Fruit fly (Drosophila melanogaster) whole organism, pupa: Measurements from ENCODE around the gene Cdk12.

Experiments used
- CG10348 ChIP-seq: fragments of 200-800 bp; sonication (Bioruptor generic); IDR thresholded peaks from 2 replicates; pipeline ENCODE4 v1.3.6; 2022; ENCODE audit warnings: missing biosample characterization, missing genetic modification characterization
- CG12605 ChIP-seq: fragments of 200-800 bp; sonication (Bioruptor generic); IDR thresholded peaks from 2 replicates; pipeline ENCODE4 v1.3.6; 2022; ENCODE audit warnings: missing biosample characterization, missing genetic modification characterization
- CG13204 ChIP-seq: fragments of 200-800 bp; sonication (Bioruptor generic); optimal IDR thresholded peaks from 2 replicates; lab custom pipeline; 2018; ENCODE audit warnings: missing biosample characterization, mild to moderate bottlenecking, missing genetic modification characterization, moderate library complexity
- CG14655 ChIP-seq: fragments of 200-800 bp; sonication (Bioruptor generic); optimal IDR thresholded peaks from 3 replicates; lab custom pipeline; 2017; ENCODE audit warnings: mild to moderate bottlenecking, missing biosample characterization, missing genetic modification reagents, missing genetic modification characterization
- CG15710 ChIP-seq: fragments of 200-800 bp; sonication (Bioruptor generic); optimal IDR thresholded peaks from 2 replicates; lab custom pipeline; 2018; ENCODE audit warnings: missing biosample characterization, mild to moderate bottlenecking, missing genetic modification characterization, moderate library complexity
- CG17806 ChIP-seq: fragments of 200-800 bp; sonication (Bioruptor generic); optimal IDR thresholded peaks from 2 replicates; lab custom pipeline; 2018; ENCODE audit warnings: missing biosample characterization, mild to moderate bottlenecking, missing genetic modification characterization, moderate library complexity
- CG32121 ChIP-seq: fragments of 200-800 bp; sonication (Bioruptor generic); IDR thresholded peaks from 2 replicates; pipeline ENCODE4 v1.3.6; 2022; ENCODE audit warnings: missing biosample characterization, missing genetic modification characterization
- CG34367 ChIP-seq: fragments of 200-800 bp; sonication (Bioruptor generic); optimal IDR thresholded peaks from 2 replicates; lab custom pipeline; 2018; ENCODE audit warnings: missing biosample characterization, mild to moderate bottlenecking, missing genetic modification characterization
- CG4496 ChIP-seq: fragments of 200-800 bp; sonication (Bioruptor generic); IDR thresholded peaks from 3 replicates; pipeline ENCODE4 v1.3.6; 2022; ENCODE audit warnings: missing biosample characterization, missing genetic modification characterization
- CG8159 ChIP-seq: fragments of 200-800 bp; sonication (Bioruptor generic); optimal IDR thresholded peaks from 3 replicates; lab custom pipeline; 2018; ENCODE audit warnings: missing biosample characterization, mild to moderate bottlenecking, missing genetic modification characterization, moderate library complexity
- CG8301 ChIP-seq: fragments of 200-800 bp; sonication (Bioruptor generic); optimal IDR thresholded peaks from 2 replicates; lab custom pipeline; 2018; ENCODE audit warnings: missing biosample characterization, mild to moderate bottlenecking, missing genetic modification characterization
- CG9948 ChIP-seq: fragments of 200-800 bp; sonication (Bioruptor generic); optimal IDR thresholded peaks from 2 replicates; lab custom pipeline; 2018; ENCODE audit warnings: missing biosample characterization, mild to moderate bottlenecking, missing genetic modification characterization, moderate library complexity
- D1 ChIP-seq: fragments of 200-800 bp; sonication (Bioruptor generic); optimal IDR thresholded peaks from 2 replicates; lab custom pipeline; 2018; ENCODE audit warnings: missing biosample characterization, mild to moderate bottlenecking, missing genetic modification characterization, moderate library complexity
- EcR ChIP-seq: fragments of 200-800 bp; sonication (Bioruptor generic); optimal IDR thresholded peaks from 3 replicates; lab custom pipeline; 2019; ENCODE audit warnings: missing biosample characterization, missing genetic modification characterization, mild to moderate bottlenecking, moderate library complexity, missing genetic modification reagents
- Ets98B ChIP-seq: fragments of 200-800 bp; sonication (Bioruptor generic); IDR thresholded peaks from 2 replicates; pipeline ENCODE4 v1.3.6; 2022; ENCODE audit warnings: missing biosample characterization, missing genetic modification characterization
- Pif1A ChIP-seq: fragments of 200-800 bp; sonication (Bioruptor generic); optimal IDR thresholded peaks from 3 replicates; lab custom pipeline; 2016; ENCODE audit warnings: missing biosample characterization, missing genetic modification characterization
- Pif1B ChIP-seq: fragments of 200-800 bp; sonication (Bioruptor generic); optimal IDR thresholded peaks from 3 replicates; lab custom pipeline; 2016; ENCODE audit warnings: missing biosample characterization, missing genetic modification characterization
- Snoo ChIP-seq: fragments of 200-800 bp; sonication (Bioruptor generic); optimal IDR thresholded peaks from 3 replicates; lab custom pipeline; 2017; ENCODE audit warnings: missing biosample characterization, mild to moderate bottlenecking, missing genetic modification characterization, inconsistent platforms
- fd96Ca ChIP-seq: fragments of 200-800 bp; sonication (Bioruptor generic); IDR thresholded peaks from 3 replicates; pipeline ENCODE4 v1.3.6; 2022; ENCODE audit warnings: missing biosample characterization, missing genetic modification characterization
- gl ChIP-seq: fragments of 200-800 bp; sonication (Bioruptor generic); optimal IDR thresholded peaks from 2 replicates; lab custom pipeline; 2018; ENCODE audit warnings: missing biosample characterization, mild to moderate bottlenecking, missing genetic modification characterization
- rn ChIP-seq: fragments of 200-800 bp; sonication (Bioruptor generic); IDR thresholded peaks from 2 replicates; pipeline ENCODE4 v1.3.6; 2022; ENCODE audit warnings: missing biosample characterization, missing genetic modification characterization

Gene Cdk12

DNA sequence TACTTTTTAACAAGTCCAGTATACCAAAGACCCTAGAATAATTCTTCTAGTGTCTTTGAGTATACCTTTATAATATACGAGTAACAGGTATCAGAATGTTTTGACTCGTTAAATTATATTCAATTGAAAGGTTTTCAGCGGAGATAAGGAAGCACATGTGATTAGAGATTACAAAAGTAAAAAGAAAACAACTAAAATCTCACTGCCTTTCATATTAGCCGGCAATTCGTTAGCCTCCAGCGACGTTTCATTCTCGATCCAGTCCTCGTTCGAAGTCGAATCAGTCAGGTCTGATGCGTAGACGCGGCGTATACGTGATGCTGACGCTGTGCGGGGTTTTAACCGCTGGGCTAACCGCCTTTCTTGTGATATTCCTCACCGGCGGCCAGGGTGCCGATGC, 14.9 kb upstream of the Cdk12 start, which contains the start of gene Est-Q:
Gene Est-Q (plus strand): TSS at position 250 of the 400 bp plus-strand sequence.
- TF ChIP-seq Pif1A (GFP tag; lab: Kevin White, UChicago): no peak
- TF ChIP-seq CG13204 (GFP tag; lab: Kevin White, UChicago): no peak

DNA sequence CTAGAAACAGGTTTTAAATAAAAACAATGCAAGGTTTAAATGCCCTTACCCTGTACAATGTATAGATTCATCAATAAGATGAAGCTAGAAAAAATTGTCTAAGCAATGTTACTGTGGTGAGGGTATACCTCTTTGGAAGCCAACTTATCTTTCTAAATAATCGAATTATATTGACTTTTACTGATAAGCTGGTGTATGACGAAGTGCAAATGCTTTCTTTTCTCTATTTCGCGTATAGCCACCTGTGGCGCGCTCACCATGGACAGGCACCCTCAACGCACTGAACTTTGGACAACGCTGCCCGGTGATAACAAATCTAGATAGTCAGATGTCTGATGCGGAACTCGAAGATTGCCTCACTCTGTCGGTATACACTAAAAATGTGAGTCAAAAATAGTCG, 14.2 kb upstream of the Cdk12 start:
- TF ChIP-seq CG12605: no peak
- TF ChIP-seq fd96Ca: no peak
- TF ChIP-seq CG14655 (GFP tag; lab: Kevin White, UChicago): no peak
- no peak for TF ChIP-seq Ets98B (GFP tag; lab: Robert Waterston, UW)
- TF ChIP-seq CG8301 (tag; lab: Kevin White, UChicago): no peak
- no peak for TF ChIP-seq CG8159 (tag; lab: Kevin White, UChicago)
- TF ChIP-seq gl (tag; lab: Kevin White, UChicago): no peak
- TF ChIP-seq Snoo: no peak
- no peak for TF ChIP-seq EcR (GFP tag; lab: Kevin White, UChicago)
- TF ChIP-seq CG4496: no peak
- TF ChIP-seq Pif1B (GFP tag; lab: Kevin White, UChicago): no peak
- no peak for TF ChIP-seq CG15710 (tag; lab: Kevin White, UChicago)
- TF ChIP-seq CG32121: no peak
- TF ChIP-seq CG9948: no peak
- TF ChIP-seq CG13204 (GFP tag; lab: Kevin White, UChicago): no peak
- TF ChIP-seq rn (GFP tag; lab: Robert Waterston, UW): no peak
- no peak for TF ChIP-seq D1 (tag; lab: Kevin White, UChicago)
- TF ChIP-seq CG34367 (tag; lab: Kevin White, UChicago): no peak
- no peak for TF ChIP-seq CG10348

DNA sequence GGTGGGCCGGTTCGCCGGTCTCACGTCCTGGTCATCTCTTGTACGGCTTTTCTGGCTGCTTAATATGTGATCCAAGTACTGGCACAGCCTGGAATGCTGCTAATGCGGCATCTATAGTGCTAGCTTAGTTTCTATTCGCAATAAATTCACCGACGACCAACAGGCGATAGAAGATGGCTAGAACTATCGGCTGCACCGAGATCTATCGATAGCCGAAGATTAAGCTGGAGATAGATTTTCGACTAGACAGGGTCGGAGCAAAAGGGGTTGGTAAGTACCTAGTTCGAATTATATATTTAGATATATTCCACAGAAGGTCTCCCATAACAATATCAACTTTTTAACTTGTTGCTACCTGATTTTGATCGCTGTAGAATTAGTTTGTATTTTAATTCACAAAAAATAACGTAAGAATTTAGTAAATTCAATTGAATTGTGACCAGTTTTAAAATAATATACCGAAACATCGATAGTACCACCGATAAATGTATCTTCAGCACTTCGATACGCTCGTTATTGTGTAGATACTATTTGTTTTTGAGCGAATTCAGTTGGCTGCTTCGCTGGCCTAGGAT, 8.7 kb upstream of the Cdk12 start, which contains the start of the genes Glg1 and M6:
Gene Glg1 (minus strand): TSS at position 185 of the 575 bp plus-strand sequence.
Gene M6 (plus strand): TSS at position 499 of the 575 bp plus-strand sequence.
- TF ChIP-seq rn (GFP tag; lab: Robert Waterston, UW) (no peak), CG8301 (tag; lab: Kevin White, UChicago) (peak; percentile 44), Pif1B (GFP tag; lab: Kevin White, UChicago) (no peak), gl (tag; lab: Kevin White, UChicago) (no peak), CG9948 (peak; percentile 36), Snoo (peak; percentile 46), D1 (tag; lab: Kevin White, UChicago) (no peak), CG15710 (tag; lab: Kevin White, UChicago) (peak; percentile 56), CG10348 (no peak), Ets98B (GFP tag; lab: Robert Waterston, UW) (no peak; the same call in 1 of the 2 replicates), EcR (GFP tag; lab: Kevin White, UChicago) (no peak), fd96Ca (peak; percentile 56; the same call in 2 of the 3 replicates), Pif1A (GFP tag; lab: Kevin White, UChicago) (no peak), CG32121 (peak; percentile 59; the same call in 1 of the 2 replicates), CG14655 (GFP tag; lab: Kevin White, UChicago) (no peak), CG8159 (tag; lab: Kevin White, UChicago) (peak; percentile 70), CG13204 (GFP tag; lab: Kevin White, UChicago) (no peak), CG4496 (peak; percentile 58; the same call in 1 of the 3 replicates), CG17806 (tag; lab: Kevin White, UChicago) (peak; percentile 35), CG12605 (no peak), CG34367 (tag; lab: Kevin White, UChicago) (no peak)
- TF ChIP-seq, all 21 proteins: peak for 9

DNA sequence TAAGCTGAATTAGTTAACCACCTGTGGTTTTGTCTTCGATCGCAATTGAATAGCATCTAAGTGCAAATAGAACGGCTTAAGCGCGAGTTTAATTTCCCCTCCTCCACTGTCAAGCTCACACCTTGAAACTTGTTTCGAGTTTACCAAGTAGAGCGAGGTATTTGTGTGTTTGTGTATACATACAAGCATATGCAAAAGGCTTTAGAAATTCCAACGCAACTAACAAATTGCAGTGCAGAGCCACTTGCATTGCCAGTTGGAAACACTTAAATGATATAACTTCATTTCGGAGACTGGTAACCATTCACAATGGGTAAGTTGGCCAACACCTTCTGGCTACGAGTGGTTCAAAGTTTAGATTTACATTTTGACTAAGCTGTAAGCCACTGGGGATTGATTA, 8.2 kb upstream of the Cdk12 start:
- TF ChIP-seq CG34367 (tag; lab: Kevin White, UChicago) (no peak), CG8301 (tag; lab: Kevin White, UChicago) (no peak), rn (GFP tag; lab: Robert Waterston, UW) (no peak), CG32121 (no peak), CG17806 (tag; lab: Kevin White, UChicago) (no peak), Snoo (no peak), gl (tag; lab: Kevin White, UChicago) (no peak), fd96Ca (no peak), D1 (tag; lab: Kevin White, UChicago) (no peak), Pif1B (GFP tag; lab: Kevin White, UChicago) (no peak), CG4496 (no peak), CG15710 (tag; lab: Kevin White, UChicago) (no peak), CG12605 (no peak), CG14655 (GFP tag; lab: Kevin White, UChicago) (no peak), CG13204 (GFP tag; lab: Kevin White, UChicago) (no peak), Pif1A (GFP tag; lab: Kevin White, UChicago) (no peak), CG10348 (no peak), Ets98B (GFP tag; lab: Robert Waterston, UW) (no peak), CG8159 (tag; lab: Kevin White, UChicago) (no peak), EcR (GFP tag; lab: Kevin White, UChicago) (no peak)

DNA sequence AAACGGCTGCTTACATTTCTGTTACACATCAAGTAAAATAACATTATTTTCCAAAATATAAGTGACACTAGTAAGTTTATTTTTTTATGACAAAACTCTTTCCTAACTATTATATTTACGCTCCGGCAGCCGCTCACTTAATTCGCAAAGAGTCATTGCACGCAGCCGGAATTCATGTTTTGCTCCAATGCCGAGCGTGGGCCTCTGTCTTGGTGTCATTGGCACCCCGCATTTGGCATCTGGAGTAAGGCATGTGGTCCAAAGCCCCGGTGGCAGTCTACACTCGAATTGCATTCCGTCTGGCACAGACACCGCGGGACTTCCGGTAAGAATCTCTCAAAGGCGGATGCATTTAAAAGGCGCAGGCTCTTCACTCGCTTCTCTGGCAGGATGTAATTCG, 7.5 kb upstream of the Cdk12 start:
- TF ChIP-seq CG13204 (GFP tag; lab: Kevin White, UChicago) (no peak), EcR (GFP tag; lab: Kevin White, UChicago) (peak; percentile 73)

DNA sequence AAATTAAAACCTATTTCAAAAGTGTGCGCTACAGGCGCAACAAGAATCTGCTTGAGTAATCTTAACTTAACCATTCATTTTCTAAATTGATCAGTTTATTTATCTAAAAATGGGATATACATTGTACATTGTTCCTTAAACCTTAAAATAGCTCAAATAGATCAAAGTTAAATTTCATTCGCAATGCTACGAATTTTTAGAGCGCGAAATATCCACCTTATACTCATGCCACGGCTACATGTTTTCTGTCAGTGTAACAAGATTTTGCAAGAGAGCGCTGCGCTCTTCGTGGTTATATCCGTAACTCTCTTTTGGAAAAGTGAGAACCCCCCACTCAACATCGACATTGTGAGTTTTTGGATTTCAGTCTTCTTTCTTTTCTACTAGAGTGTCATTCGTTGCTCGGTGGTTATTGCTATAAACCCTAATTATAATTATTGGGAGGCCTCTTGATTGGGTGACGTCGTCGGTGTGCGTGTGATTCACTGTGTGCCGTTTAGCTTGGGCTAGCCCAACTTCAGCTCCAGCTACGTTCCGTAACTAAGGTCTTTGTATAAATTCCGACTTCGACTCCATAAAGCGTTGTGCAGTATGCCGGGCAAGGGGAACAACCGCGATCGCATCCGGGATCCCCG, 6.5 kb upstream of the Cdk12 start:
- no peak for TF ChIP-seq rn (GFP tag; lab: Robert Waterston, UW)
- TF ChIP-seq Pif1A (GFP tag; lab: Kevin White, UChicago): peak; percentile 74
- TF ChIP-seq CG15710 (tag; lab: Kevin White, UChicago): peak; percentile 31
- peak; percentile 46; the same call in 1 of the 2 replicates for TF ChIP-seq CG32121
- no peak for TF ChIP-seq fd96Ca
- no peak for TF ChIP-seq D1 (tag; lab: Kevin White, UChicago)
- TF ChIP-seq EcR (GFP tag; lab: Kevin White, UChicago): no peak
- TF ChIP-seq CG4496: peak; percentile 71
- 0 out of 2 replicates have a peak, but pooled peaks have one; percentile 21 for TF ChIP-seq CG12605
- TF ChIP-seq CG8301 (tag; lab: Kevin White, UChicago): peak; percentile 72
- TF ChIP-seq Snoo: peak; percentile 44
- TF ChIP-seq CG9948: peak; percentile 39
- no peak for TF ChIP-seq CG10348
- peak; percentile 45 for TF ChIP-seq CG17806 (tag; lab: Kevin White, UChicago)
- TF ChIP-seq CG13204 (GFP tag; lab: Kevin White, UChicago): no peak
- TF ChIP-seq Pif1B (GFP tag; lab: Kevin White, UChicago): peak; percentile 37
- TF ChIP-seq CG34367 (tag; lab: Kevin White, UChicago): peak; percentile 25
- peak; percentile 73 for TF ChIP-seq CG14655 (GFP tag; lab: Kevin White, UChicago)
- peak; percentile 55 for TF ChIP-seq CG8159 (tag; lab: Kevin White, UChicago)
- no peak for TF ChIP-seq gl (tag; lab: Kevin White, UChicago)
- TF ChIP-seq Ets98B (GFP tag; lab: Robert Waterston, UW): 0 out of 2 replicates have a peak, but pooled peaks have one; percentile 25
